Worm (Caenorhabditis elegans) whole organism, young adult: Measurements from ENCODE around the gene cTel54X.2.

ENCODE experiments used
- F23B12.7 ChIP-seq: sonication (generic microtip); optimal IDR thresholded peaks from 2 replicates; lab custom pipeline; 2017; ENCODE audit warnings: missing genetic modification characterization, mild to moderate bottlenecking, missing compliant biosample characterization, antibody characterized with exemption, moderate library complexity; ENCODE audit not compliant: insufficient read depth
- F33H1.4 ChIP-seq: fragments of 200-800 bp; sonication (Bioruptor generic); IDR thresholded peaks from 2 replicates; pipeline ENCODE4 v1.3.6; 2022; ENCODE audit warnings: missing genetic modification reagents, missing genetic modification characterization, missing compliant biosample characterization
- F49E8.2 ChIP-seq: sonication (generic microtip); optimal IDR thresholded peaks from 3 replicates; lab custom pipeline; 2017; ENCODE audit warnings: missing genetic modification characterization, mild to moderate bottlenecking, missing compliant biosample characterization, antibody characterized with exemption, moderate library complexity; ENCODE audit not compliant: insufficient read depth
- Y56A3A.18 ChIP-seq: fragments of 200-800 bp; sonication (Bioruptor generic); IDR thresholded peaks from 2 replicates; pipeline ENCODE4 v1.3.6; 2022; ENCODE audit warnings: missing genetic modification reagents, missing genetic modification characterization, missing compliant biosample characterization
- Y67H2A.10 ChIP-seq: fragments of 200-800 bp; sonication (Bioruptor generic); conservative IDR thresholded peaks from 2 replicates; pipeline ENCODE4 v1.3.6; 2022; ENCODE audit warnings: missing genetic modification reagents, missing genetic modification characterization, missing compliant biosample characterization
- akir-1 ChIP-seq: fragments of 200-800 bp; sonication (Bioruptor generic); optimal IDR thresholded peaks from 2 replicates; lab custom pipeline; 2018; ENCODE audit warnings: mild to moderate bottlenecking, missing genetic modification characterization, moderate library complexity, missing compliant biosample characterization
- aptf-2 ChIP-seq: fragments of 200-800 bp; sonication (Bioruptor generic); conservative IDR thresholded peaks from 2 replicates; pipeline ENCODE4 v1.3.6; 2022; ENCODE audit warnings: missing genetic modification reagents, missing genetic modification characterization, missing compliant biosample characterization
- aptf-3 ChIP-seq: fragments of 200-800 bp; sonication (Bioruptor generic); IDR thresholded peaks from 2 replicates; pipeline ENCODE4 v1.3.6; 2022; ENCODE audit warnings: missing genetic modification characterization, missing compliant biosample characterization
- bed-2 ChIP-seq: fragments of 200-800 bp; sonication (Bioruptor generic); IDR thresholded peaks from 2 replicates; pipeline ENCODE4 v1.3.6; 2022; ENCODE audit warnings: missing genetic modification reagents, missing genetic modification characterization, missing compliant biosample characterization
- ccch-3 ChIP-seq: fragments of 200-800 bp; sonication (Bioruptor generic); optimal IDR thresholded peaks from 2 replicates; lab custom pipeline; 2018; ENCODE audit warnings: mild to moderate bottlenecking, missing genetic modification characterization, missing compliant biosample characterization
- dox-1 ChIP-seq: fragments of 200-800 bp; sonication (Bioruptor generic); IDR thresholded peaks from 2 replicates; pipeline ENCODE4 v1.3.6; 2022; ENCODE audit warnings: missing genetic modification reagents, missing genetic modification characterization, missing compliant biosample characterization
- dpl-1 ChIP-seq: fragments of 150-350 bp; optimal IDR thresholded peaks from 2 replicates; lab custom pipeline; 2014; ENCODE audit warnings: missing biosample characterization, missing genetic modification reagents, missing genetic modification characterization
- efl-1 ChIP-seq: fragments of 150-350 bp; optimal IDR thresholded peaks from 2 replicates; lab custom pipeline; 2014; ENCODE audit warnings: missing biosample characterization, missing genetic modification reagents, missing genetic modification characterization
- hlh-26 ChIP-seq: fragments of 200-800 bp; sonication (Bioruptor generic); conservative IDR thresholded peaks from 2 replicates; pipeline ENCODE4 v1.3.6; 2022; ENCODE audit warnings: missing genetic modification reagents, missing genetic modification characterization, missing compliant biosample characterization
- hmg-1.2 ChIP-seq: fragments of 200-800 bp; sonication (Bioruptor generic); IDR thresholded peaks from 2 replicates; pipeline ENCODE4 v1.3.6; 2022; ENCODE audit warnings: missing genetic modification reagents, missing genetic modification characterization, missing compliant biosample characterization
- let-526 ChIP-seq: fragments of 200-800 bp; sonication (Bioruptor generic); IDR thresholded peaks from 2 replicates; pipeline ENCODE4 v1.3.6; 2022; ENCODE audit warnings: missing genetic modification reagents, missing genetic modification characterization, missing compliant biosample characterization
- let-607 ChIP-seq, 2 experiments: fragments of 200-800 bp in 1 of 2; sonication (Bioruptor generic) in 1 of 2; sonication (generic microtip) in 1 of 2; optimal IDR thresholded peaks; 2 replicates each; lab custom pipeline; 2016 to 2018; ENCODE audit warnings: mild to moderate bottlenecking in 2 of 2, missing compliant biosample characterization in 2 of 2, missing genetic modification characterization in 2 of 2, moderate library complexity in 2 of 2, missing genotype in 1 of 2
- lin-54 ChIP-seq: fragments of 200-800 bp; sonication (Bioruptor generic); optimal IDR thresholded peaks from 2 replicates; lab custom pipeline; 2018; ENCODE audit warnings: mild to moderate bottlenecking, missing genetic modification characterization, missing compliant biosample characterization
- madf-6 ChIP-seq: fragments of 200-800 bp; sonication (Bioruptor generic); IDR thresholded peaks from 2 replicates; pipeline ENCODE4 v1.3.6; 2022; ENCODE audit warnings: missing genetic modification reagents, missing genetic modification characterization, missing compliant biosample characterization
- madf-8 ChIP-seq: fragments of 200-800 bp; sonication (Bioruptor generic); conservative IDR thresholded peaks from 2 replicates; pipeline ENCODE4 v1.3.6; 2022; ENCODE audit warnings: missing genetic modification reagents, missing genetic modification characterization, missing compliant biosample characterization
- mcd-1 ChIP-seq: fragments of 200-800 bp; sonication (Bioruptor generic); IDR thresholded peaks from 2 replicates; pipeline ENCODE4 v1.3.6; 2022; ENCODE audit warnings: missing genetic modification reagents, missing genetic modification characterization, missing compliant biosample characterization
- mes-4 ChIP-seq: sonication (generic microtip); optimal IDR thresholded peaks from 2 replicates; lab custom pipeline; 2016; ENCODE audit warnings: missing genotype, missing genetic modification characterization, missing compliant biosample characterization
- nfyb-1 ChIP-seq: fragments of 200-800 bp; sonication (Bioruptor generic); IDR thresholded peaks from 2 replicates; pipeline ENCODE4 v1.3.6; 2022; ENCODE audit warnings: missing genetic modification reagents, missing genetic modification characterization, missing compliant biosample characterization
- nhr-120 ChIP-seq: fragments of 200-800 bp; sonication (Bioruptor generic); IDR thresholded peaks from 2 replicates; pipeline ENCODE4 v1.3.6; 2022; ENCODE audit warnings: missing genetic modification characterization, missing compliant biosample characterization
- pbrm-1 ChIP-seq: fragments of 200-800 bp; sonication (Bioruptor generic); IDR thresholded peaks from 2 replicates; pipeline ENCODE4 v1.3.6; 2022; ENCODE audit warnings: missing genetic modification reagents, missing genetic modification characterization, missing compliant biosample characterization
- pha-4 ChIP-seq: fragments of 150-350 bp; sonication (generic microtip); optimal IDR thresholded peaks from 2 replicates; lab custom pipeline; 2014; ENCODE audit warnings: missing biosample characterization, missing genetic modification reagents, missing genetic modification characterization
- rec-8 ChIP-seq, 2 experiments: sonication (generic microtip); optimal IDR thresholded peaks; 2 replicates each; lab custom pipeline; 2016; ENCODE audit warnings: mild to moderate bottlenecking in 2 of 2, missing genetic modification characterization in 2 of 2, missing genetic modification reagents in 2 of 2, missing genotype in 2 of 2, missing biosample characterization in 1 of 2, missing compliant biosample characterization in 1 of 2, moderate library complexity in 1 of 2
- sdz-38 ChIP-seq: sonication (generic microtip); optimal IDR thresholded peaks from 2 replicates; lab custom pipeline; 2016; ENCODE audit warnings: missing genotype, missing genetic modification characterization, missing compliant biosample characterization
- snpc-3.4 ChIP-seq: sonication (generic microtip); optimal IDR thresholded peaks from 2 replicates; lab custom pipeline; 2017; ENCODE audit warnings: missing genetic modification characterization, mild to moderate bottlenecking, missing compliant biosample characterization, antibody characterized with exemption, moderate library complexity, missing genotype, missing genetic modification reagents
- snpc-4 ChIP-seq, 5 experiments: fragments of 150-350 bp in 1 of 5; sonication (generic microtip) in 4 of 5; optimal IDR thresholded peaks; 2 replicates each; lab custom pipeline; 2014 to 2018; ENCODE audit warnings: missing genetic modification characterization in 5 of 5, missing biosample characterization in 3 of 5, antibody characterized with exemption in 2 of 5, mild to moderate bottlenecking in 2 of 5, missing compliant biosample characterization in 2 of 5, missing genotype in 2 of 5, moderate library complexity in 2 of 5, missing genetic modification reagents in 1 of 5
- tbp1 ChIP-seq: fragments of 200-800 bp; sonication (Bioruptor generic); optimal IDR thresholded peaks from 2 replicates; lab custom pipeline; 2018; ENCODE audit warnings: mild to moderate bottlenecking, missing genetic modification characterization, missing compliant biosample characterization
- unc-130 ChIP-seq: sonication (generic microtip); optimal IDR thresholded peaks from 2 replicates; lab custom pipeline; 2016; ENCODE audit warnings: missing genetic modification reagents, missing genetic modification characterization, missing compliant biosample characterization
- unc-62 ChIP-seq: fragments of 150-350 bp; optimal IDR thresholded peaks from 2 replicates; lab custom pipeline; 2014; ENCODE audit warnings: missing biosample characterization, missing genetic modification reagents, missing genetic modification characterization
- xnd-1 ChIP-seq: sonication (generic microtip); optimal IDR thresholded peaks from 2 replicates; lab custom pipeline; 2016; ENCODE audit warnings: missing genotype, missing genetic modification reagents, missing genetic modification characterization, missing compliant biosample characterization
- ztf-18 ChIP-seq: sonication (generic microtip); optimal IDR thresholded peaks from 2 replicates; lab custom pipeline; 2016; ENCODE audit warnings: missing genotype, mild to moderate bottlenecking, missing genetic modification characterization, missing compliant biosample characterization
- ztf-25 ChIP-seq: fragments of 200-800 bp; sonication (Bioruptor generic); IDR thresholded peaks from 2 replicates; pipeline ENCODE4 v1.3.6; 2022; ENCODE audit warnings: missing genetic modification reagents, missing genetic modification characterization, missing compliant biosample characterization
- ztf-26 ChIP-seq: sonication (generic microtip); optimal IDR thresholded peaks from 2 replicates; lab custom pipeline; 2017; ENCODE audit warnings: missing genetic modification characterization, missing compliant biosample characterization

cTel54X.2 gene

ce11 chrIII:28841-29240 is 25.8 kb downstream of the cTel54X.2 start:
- TF ChIP-seq dpl-1 (no peak), hlh-26 (GFP tag; lab: Robert Waterston, UW) (no peak), xnd-1 (tag; lab: Kevin White, UChicago) (no peak), rec-8 (tag; optimal IDR thresholded peaks at IDR 0.05; lab: Kevin White, UChicago) (no peak), ztf-26 (tag; lab: Kevin White, UChicago) (no peak), nfyb-1 (GFP tag; lab: Robert Waterston, UW) (no peak), madf-6 (GFP tag; lab: Robert Waterston, UW) (no peak), Y56A3A.18 (GFP tag; lab: Robert Waterston, UW) (no peak), pbrm-1 (no peak), dox-1 (GFP tag; lab: Robert Waterston, UW) (no peak), unc-62 (no peak), aptf-2 (GFP tag; lab: Robert Waterston, UW) (no peak), bed-2 (GFP tag; lab: Robert Waterston, UW) (no peak), F33H1.4 (GFP tag; lab: Robert Waterston, UW) (no peak), pha-4 (no peak), let-607 (tag; optimal IDR thresholded peaks at IDR 0.05; lab: Kevin White, UChicago) (no peak), F49E8.2 (tag; lab: Kevin White, UChicago) (no peak), efl-1 (GFP tag; lab: Kevin White, UChicago) (no peak), akir-1 (GFP tag; lab: Kevin White, UChicago) (no peak)

DNA sequence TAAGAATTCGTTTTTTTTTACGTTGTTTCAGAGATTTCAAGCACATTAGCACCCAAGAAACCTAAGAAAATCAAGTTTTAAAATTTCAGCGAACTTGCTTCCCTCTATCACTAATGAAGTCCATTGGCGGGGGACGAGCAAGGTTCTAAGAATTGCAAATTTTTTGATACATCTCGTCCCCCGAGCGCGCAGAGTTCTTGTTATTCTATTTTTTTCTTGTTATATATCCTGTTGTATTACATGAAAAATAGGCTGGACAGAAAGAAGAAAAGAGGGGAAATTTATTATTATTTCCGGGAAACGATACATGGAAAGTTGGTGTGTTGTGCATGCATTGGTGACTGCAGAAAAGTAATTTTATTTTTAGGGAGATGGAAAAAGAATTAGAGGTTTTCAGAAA is 26.5 kb downstream of the cTel54X.2 start:
- TF ChIP-seq efl-1 (GFP tag; lab: Kevin White, UChicago) = no peak
- TF ChIP-seq unc-130 (GFP tag; lab: Kevin White, UChicago) = no peak
- TF ChIP-seq sdz-38 (tag; lab: Kevin White, UChicago) = no peak
- no peak for TF ChIP-seq F23B12.7 (tag; lab: Kevin White, UChicago)
- TF ChIP-seq lin-54 (GFP tag; lab: Kevin White, UChicago) = no peak
- no peak for TF ChIP-seq dpl-1
- TF ChIP-seq snpc-4 (GFP tag; optimal IDR thresholded peaks at IDR 0.05; lab: Kevin White, UChicago) = no peak
- no peak for TF ChIP-seq snpc-4 (tag; optimal IDR thresholded peaks at IDR 0.05; lab: Kevin White, UChicago)
- no peak for TF ChIP-seq ztf-25 (GFP tag; lab: Robert Waterston, UW)
- TF ChIP-seq ccch-3 = no peak
- TF ChIP-seq hmg-1.2 (GFP tag; lab: Robert Waterston, UW) = no peak
- no peak for TF ChIP-seq Y67H2A.10 (GFP tag; lab: Robert Waterston, UW)
- TF ChIP-seq aptf-3 (GFP tag; lab: Robert Waterston, UW) = no peak
- TF ChIP-seq madf-8 (GFP tag; lab: Robert Waterston, UW) = no peak
- no peak for TF ChIP-seq let-526 (GFP tag; lab: Robert Waterston, UW)
- no peak for TF ChIP-seq mes-4 (tag; lab: Kevin White, UChicago)
- no peak for TF ChIP-seq rec-8 (tag; optimal IDR thresholded peaks at IDR 0.05; lab: Kevin White, UChicago)
- TF ChIP-seq ztf-18 (tag; lab: Kevin White, UChicago) = no peak
- no peak for TF ChIP-seq madf-6 (GFP tag; lab: Robert Waterston, UW)
- no peak for TF ChIP-seq snpc-3.4 (tag; lab: Kevin White, UChicago)
- no peak for TF ChIP-seq tbp1 (GFP tag; lab: Kevin White, UChicago)
- TF ChIP-seq, all 124 proteins: peak for 0

DNA sequence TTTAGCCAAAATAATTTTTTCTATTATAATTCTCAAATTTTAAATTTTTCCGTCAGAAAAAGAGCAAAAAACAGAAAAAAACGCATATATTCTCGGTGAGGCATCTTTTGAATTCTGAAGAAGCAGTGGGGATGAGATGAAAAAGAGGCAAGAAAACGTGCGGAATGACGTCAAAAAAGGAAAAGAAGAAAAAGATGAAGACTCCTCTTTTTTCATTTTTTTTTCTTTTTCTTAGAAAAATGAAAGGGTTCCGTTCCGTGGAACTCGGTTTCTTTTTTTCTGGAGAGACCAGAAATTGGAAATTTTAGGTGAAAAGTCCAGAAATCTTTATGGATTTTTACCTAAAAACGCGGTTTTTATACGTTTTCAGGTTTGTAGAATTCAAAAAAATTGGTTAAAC is 27.3 kb downstream of the cTel54X.2 start:
- TF ChIP-seq nhr-120 (GFP tag; lab: Robert Waterston, UW) (no peak), mcd-1 (GFP tag; lab: Robert Waterston, UW) (no peak)
